Worm (Caenorhabditis elegans) whole organism, late embryonic: ENCODE measurements around the gene idpp-8.

Source experiments
- C38D4.7 ChIP-seq: fragments of 200-800 bp; sonication (Bioruptor generic); optimal IDR thresholded peaks from 2 replicates; lab custom pipeline; 2018; ENCODE audit warnings: mild to moderate bottlenecking, missing genetic modification characterization, moderate library complexity, missing compliant biosample characterization
- F13H6.1 ChIP-seq: sonication (generic microtip); optimal IDR thresholded peaks from 2 replicates; lab custom pipeline; 2016; ENCODE audit warnings: missing genetic modification characterization, missing compliant biosample characterization
- K02D7.2 ChIP-seq: sonication (generic microtip); optimal IDR thresholded peaks from 2 replicates; lab custom pipeline; 2017; ENCODE audit warnings: mild to moderate bottlenecking, missing genetic modification characterization, missing compliant biosample characterization
- K09A11.1 ChIP-seq: sonication (generic microtip); optimal IDR thresholded peaks from 2 replicates; lab custom pipeline; 2017; ENCODE audit warnings: antibody characterized with exemption, mild to moderate bottlenecking, missing genetic modification characterization, missing compliant biosample characterization; ENCODE audit not compliant: insufficient read depth
- ahr-1 ChIP-seq: sonication (generic microtip); optimal IDR thresholded peaks from 2 replicates; lab custom pipeline; 2016; ENCODE audit warnings: missing genetic modification characterization, missing compliant biosample characterization
- ceh-18 ChIP-seq: sonication (generic microtip); optimal IDR thresholded peaks from 2 replicates; lab custom pipeline; 2016; ENCODE audit warnings: missing genetic modification characterization, missing compliant biosample characterization
- ceh-2 ChIP-seq: sonication (generic microtip); optimal IDR thresholded peaks from 2 replicates; lab custom pipeline; 2016; ENCODE audit warnings: missing genotype, missing genetic modification characterization, missing compliant biosample characterization
- ceh-24 ChIP-seq: sonication (generic microtip); optimal IDR thresholded peaks from 2 replicates; lab custom pipeline; 2016; ENCODE audit warnings: mild to moderate bottlenecking, missing genetic modification characterization, missing compliant biosample characterization
- ceh-31 ChIP-seq: sonication (generic microtip); optimal IDR thresholded peaks from 2 replicates; lab custom pipeline; 2016; ENCODE audit warnings: missing genetic modification characterization, missing compliant biosample characterization
- ceh-34 ChIP-seq: sonication (generic microtip); optimal IDR thresholded peaks from 2 replicates; lab custom pipeline; 2016; ENCODE audit warnings: mild to moderate bottlenecking, missing genetic modification characterization, missing compliant biosample characterization
- ceh-6 ChIP-seq: fragments of 200-800 bp; sonication (Bioruptor generic); optimal IDR thresholded peaks from 2 replicates; lab custom pipeline; 2018; ENCODE audit warnings: mild to moderate bottlenecking, missing genetic modification characterization, missing compliant biosample characterization
- ceh-9 ChIP-seq: sonication (generic microtip); optimal IDR thresholded peaks from 2 replicates; lab custom pipeline; 2016; ENCODE audit warnings: mild to moderate bottlenecking, missing genetic modification characterization, inconsistent platforms, missing compliant biosample characterization
- che-1 ChIP-seq: sonication (generic microtip); optimal IDR thresholded peaks from 2 replicates; lab custom pipeline; 2016; ENCODE audit warnings: mild to moderate bottlenecking, missing genetic modification characterization, missing compliant biosample characterization
- dve-1 ChIP-seq: sonication (generic microtip); optimal IDR thresholded peaks from 2 replicates; lab custom pipeline; 2017; ENCODE audit warnings: antibody characterized with exemption, mild to moderate bottlenecking, missing genetic modification characterization, missing compliant biosample characterization
- ets-4 ChIP-seq: sonication (generic microtip); optimal IDR thresholded peaks from 2 replicates; lab custom pipeline; 2016; ENCODE audit warnings: missing genetic modification characterization, missing compliant biosample characterization
- fkh-10 ChIP-seq: fragments of 150-350 bp; optimal IDR thresholded peaks from 2 replicates; lab custom pipeline; 2014; ENCODE audit warnings: missing biosample characterization, missing genetic modification reagents, missing genetic modification characterization
- fkh-6 ChIP-seq: sonication (generic microtip); optimal IDR thresholded peaks from 2 replicates; lab custom pipeline; 2016; ENCODE audit warnings: missing genetic modification characterization, missing compliant biosample characterization
- gmeb-2 ChIP-seq: sonication (generic microtip); optimal IDR thresholded peaks from 2 replicates; lab custom pipeline; 2016; ENCODE audit warnings: missing genetic modification characterization, inconsistent platforms, missing compliant biosample characterization
- hlh-13 ChIP-seq: fragments of 200-800 bp; sonication (Bioruptor generic); optimal IDR thresholded peaks from 2 replicates; lab custom pipeline; 2018; ENCODE audit warnings: mild to moderate bottlenecking, missing genetic modification characterization, missing compliant biosample characterization
- hlh-15 ChIP-seq: sonication (generic microtip); optimal IDR thresholded peaks from 2 replicates; lab custom pipeline; 2016; ENCODE audit warnings: missing genetic modification characterization, missing compliant biosample characterization
- hlh-8 ChIP-seq: sonication (generic microtip); optimal IDR thresholded peaks from 2 replicates; lab custom pipeline; 2016; ENCODE audit warnings: missing genotype, missing genetic modification characterization, missing compliant biosample characterization
- lin-11 ChIP-seq: fragments of 200-800 bp; sonication (Bioruptor generic); optimal IDR thresholded peaks from 2 replicates; lab custom pipeline; 2018; ENCODE audit warnings: mild to moderate bottlenecking, missing genetic modification characterization, missing compliant biosample characterization
- madf-2 ChIP-seq: sonication (generic microtip); optimal IDR thresholded peaks from 2 replicates; lab custom pipeline; 2017; ENCODE audit warnings: missing genetic modification characterization, missing compliant biosample characterization
- mec-3 ChIP-seq: sonication (generic microtip); optimal IDR thresholded peaks from 2 replicates; lab custom pipeline; 2016; ENCODE audit warnings: borderline replicate concordance, missing genetic modification characterization, missing compliant biosample characterization
- nfya-1 ChIP-seq: sonication (generic microtip); optimal IDR thresholded peaks from 2 replicates; lab custom pipeline; 2017; ENCODE audit warnings: missing genetic modification characterization, mild to moderate bottlenecking, missing compliant biosample characterization, antibody characterized with exemption, moderate library complexity
- nhr-11 ChIP-seq: fragments of 150-350 bp; optimal IDR thresholded peaks from 2 replicates; lab custom pipeline; 2014; ENCODE audit warnings: missing biosample characterization, missing genetic modification characterization
- odd-2 ChIP-seq: sonication (generic microtip); optimal IDR thresholded peaks from 2 replicates; lab custom pipeline; 2017; ENCODE audit warnings: antibody characterized with exemption, mild to moderate bottlenecking, missing genetic modification characterization, missing compliant biosample characterization
- pag-3 ChIP-seq: sonication (generic microtip); optimal IDR thresholded peaks from 2 replicates; lab custom pipeline; 2016; ENCODE audit warnings: missing compliant biosample characterization, missing genetic modification characterization, borderline replicate concordance
- pat-9 ChIP-seq: fragments of 200-800 bp; sonication (Bioruptor generic); optimal IDR thresholded peaks from 2 replicates; lab custom pipeline; 2018; ENCODE audit warnings: mild to moderate bottlenecking, missing genetic modification characterization, moderate library complexity, missing compliant biosample characterization
- pax-1 ChIP-seq: fragments of 150-350 bp; optimal IDR thresholded peaks from 2 replicates; lab custom pipeline; 2014; ENCODE audit warnings: missing biosample characterization, missing genetic modification characterization
- pha-2 ChIP-seq: sonication (generic microtip); optimal IDR thresholded peaks from 2 replicates; lab custom pipeline; 2017; ENCODE audit warnings: mild to moderate bottlenecking, missing genetic modification characterization, missing compliant biosample characterization
- pha-4 ChIP-seq: fragments of 150-350 bp; optimal IDR thresholded peaks from 2 replicates; lab custom pipeline; 2018; ENCODE audit warnings: missing biosample characterization, missing genetic modification reagents, missing genetic modification characterization
- sdc-2 ChIP-seq: sonication (generic microtip); optimal IDR thresholded peaks from 2 replicates; lab custom pipeline; 2016; ENCODE audit warnings: missing genotype, missing genetic modification characterization, missing compliant biosample characterization
- sox-4 ChIP-seq: sonication (generic microtip); optimal IDR thresholded peaks from 2 replicates; lab custom pipeline; 2017; ENCODE audit warnings: mild to moderate bottlenecking, missing genetic modification characterization, inconsistent platforms, missing compliant biosample characterization
- tbx-2 ChIP-seq: sonication (generic microtip); optimal IDR thresholded peaks from 2 replicates; lab custom pipeline; 2016; ENCODE audit warnings: missing genetic modification characterization, missing compliant biosample characterization
- unc-3 ChIP-seq, 2 experiments: fragments of 200-800 bp in 1 of 2; sonication (Bioruptor generic) in 1 of 2; sonication (generic microtip) in 1 of 2; conservative IDR thresholded peaks in 1 of 2; optimal IDR thresholded peaks in 1 of 2; 2 replicates each; pipeline versions ENCODE4 v1.3.6 to Lab custom; 2016 to 2022; ENCODE audit warnings: missing compliant biosample characterization in 2 of 2, missing genetic modification characterization in 2 of 2, missing genetic modification reagents in 1 of 2
- unc-42 ChIP-seq: sonication (generic microtip); optimal IDR thresholded peaks from 2 replicates; lab custom pipeline; 2016; ENCODE audit warnings: missing genotype, missing genetic modification characterization, missing compliant biosample characterization

The idpp-8 gene

ce11 chrII:10329754-10330153, 14.4 kb downstream of the idpp-8 start:
- TF ChIP-seq ceh-34 (no peak), K02D7.2 (no peak), dve-1 (tag; lab: Kevin White, UChicago) (no peak), pha-4 (tag; lab: Kevin White, UChicago) (no peak), fkh-10 (GFP tag; lab: Kevin White, UChicago) (no peak), hlh-8 (no peak), sox-4 (tag; lab: Kevin White, UChicago) (no peak), che-1 (tag; lab: Kevin White, UChicago) (no peak), gmeb-2 (tag; lab: Kevin White, UChicago) (no peak), ahr-1 (tag; lab: Kevin White, UChicago) (no peak), ceh-9 (tag; lab: Kevin White, UChicago) (no peak)
- TF ChIP-seq, all 69 proteins: peak for 0

ce11 chrII:10336151-10336550, 20.8 kb downstream of the idpp-8 start:
- peak; percentile 6 for TF ChIP-seq che-1 (tag; lab: Kevin White, UChicago)
- TF ChIP-seq hlh-13 (GFP tag; lab: Kevin White, UChicago) = peak; percentile 56

ce11 chrII:10345012-10345411, 29.7 kb downstream of the idpp-8 start, which contains the start of gene pro-2:
TSS of gene pro-2 (minus strand) at chrII:10345112.
- TF ChIP-seq tbx-2 (tag; lab: Kevin White, UChicago) (no peak), hlh-8 (no peak), ceh-18 (no peak), madf-2 (tag; lab: Kevin White, UChicago) (no peak), pha-2 (tag; lab: Kevin White, UChicago) (no peak), ceh-6 (GFP tag; lab: Kevin White, UChicago) (no peak), ceh-24 (tag; lab: Kevin White, UChicago) (no peak), K02D7.2 (no peak), hlh-13 (GFP tag; lab: Kevin White, UChicago) (no peak), fkh-6 (tag; lab: Kevin White, UChicago) (no peak), sox-4 (tag; lab: Kevin White, UChicago) (no peak), sdc-2 (tag; lab: Kevin White, UChicago) (no peak), odd-2 (tag; lab: Kevin White, UChicago) (no peak), ets-4 (tag; lab: Kevin White, UChicago) (no peak), ahr-1 (tag; lab: Kevin White, UChicago) (no peak), nhr-11 (tag; lab: Kevin White, UChicago) (no peak)

DNA sequence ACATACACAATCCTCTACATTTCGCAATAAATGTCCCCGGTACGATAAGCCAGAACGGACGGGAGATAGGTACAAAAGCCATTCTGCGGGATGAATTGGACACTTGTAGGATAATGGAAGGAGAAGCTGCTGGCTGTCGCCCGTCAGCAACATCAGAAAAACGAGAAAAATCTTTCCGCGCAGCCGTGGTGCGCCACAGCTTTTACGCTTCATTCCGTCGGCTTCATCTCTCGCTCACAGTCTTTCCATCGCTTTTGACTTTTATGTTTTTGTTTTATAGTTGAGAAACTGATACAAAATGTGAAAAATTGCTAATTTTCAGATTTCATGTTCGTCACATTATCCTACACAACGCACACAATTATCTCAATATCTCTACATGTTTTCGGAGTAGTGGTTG, 30.7 kb downstream of the idpp-8 start, which contains the start of gene C07E3.10:
C07E3.10 (plus strand) TSS at position 301 of the 400 bp plus-strand sequence.
- no peak for TF ChIP-seq F13H6.1
- no peak for TF ChIP-seq pax-1 (tag; lab: Kevin White, UChicago)
- no peak for TF ChIP-seq madf-2 (tag; lab: Kevin White, UChicago)
- no peak for TF ChIP-seq lin-11 (tag; lab: Kevin White, UChicago)
- TF ChIP-seq ceh-34 = no peak

DNA sequence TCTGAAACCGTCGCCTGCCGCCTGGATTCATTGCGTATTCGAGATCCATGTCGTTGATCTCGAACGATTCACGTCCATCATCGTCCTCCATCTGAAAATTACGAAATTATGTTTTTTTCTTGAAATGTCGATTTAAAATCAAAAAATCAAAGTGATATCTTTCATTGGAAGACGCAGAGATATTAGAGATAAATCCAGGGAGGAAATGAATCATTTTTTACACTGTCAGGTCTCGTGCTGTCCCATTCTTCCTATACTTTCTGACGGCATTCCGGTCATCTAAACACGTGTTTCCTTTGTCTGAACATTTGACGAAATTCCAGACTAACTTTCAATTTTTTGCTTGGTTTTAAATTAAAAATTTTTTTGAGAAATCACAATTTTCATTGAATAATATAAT, 34.6 kb downstream of the idpp-8 start, which contains the start of gene stip-1:
stip-1 (minus strand) TSS at position 98 of the 400 bp plus-strand sequence.
- TF ChIP-seq pha-4 (tag; lab: Kevin White, UChicago) = no peak
- TF ChIP-seq che-1 (tag; lab: Kevin White, UChicago) = no peak
- TF ChIP-seq unc-3 (GFP tag; conservative IDR thresholded peaks at IDR 0.05; lab: Robert Waterston, UW) = no peak
- no peak for TF ChIP-seq unc-3 (tag; optimal IDR thresholded peaks at IDR 0.05; lab: Kevin White, UChicago)
- no peak for TF ChIP-seq ceh-2
- TF ChIP-seq C38D4.7 (GFP tag; lab: Kevin White, UChicago) = no peak
- TF ChIP-seq hlh-15 (tag; lab: Kevin White, UChicago) = no peak
- no peak for TF ChIP-seq madf-2 (tag; lab: Kevin White, UChicago)
- no peak for TF ChIP-seq mec-3
- no peak for TF ChIP-seq ceh-18
- TF ChIP-seq K09A11.1 = no peak
- TF ChIP-seq pag-3 (tag; lab: Kevin White, UChicago) = no peak
- TF ChIP-seq nfya-1 (tag; lab: Kevin White, UChicago) = no peak
- TF ChIP-seq unc-42 (tag; lab: Kevin White, UChicago) = no peak
- TF ChIP-seq fkh-6 (tag; lab: Kevin White, UChicago) = no peak
- TF ChIP-seq tbx-2 (tag; lab: Kevin White, UChicago) = no peak
- no peak for TF ChIP-seq K02D7.2
- TF ChIP-seq pat-9 = no peak
- TF ChIP-seq ceh-31 (tag; lab: Kevin White, UChicago) = no peak
- TF ChIP-seq, all 69 proteins: peak for 0
